Worm (Caenorhabditis elegans) whole organism, mixed stage, embryonic: ENCODE measurements around the gene mog-2.

Experiments
- M03D4.4 ChIP-seq: sonication (generic microtip); optimal IDR thresholded peaks from 2 replicates; lab custom pipeline; 2017; ENCODE audit warnings: mild to moderate bottlenecking, missing genetic modification characterization, missing compliant biosample characterization
- hlh-1 ChIP-seq: fragments of 150-350 bp; optimal IDR thresholded peaks from 2 replicates; lab custom pipeline; 2014; ENCODE audit warnings: missing biosample characterization, missing genetic modification reagents, missing genetic modification characterization
- lin-13 ChIP-seq: fragments of 150-350 bp; optimal IDR thresholded peaks from 2 replicates; lab custom pipeline; 2014; ENCODE audit warnings: missing biosample characterization, missing genetic modification characterization

DNA sequence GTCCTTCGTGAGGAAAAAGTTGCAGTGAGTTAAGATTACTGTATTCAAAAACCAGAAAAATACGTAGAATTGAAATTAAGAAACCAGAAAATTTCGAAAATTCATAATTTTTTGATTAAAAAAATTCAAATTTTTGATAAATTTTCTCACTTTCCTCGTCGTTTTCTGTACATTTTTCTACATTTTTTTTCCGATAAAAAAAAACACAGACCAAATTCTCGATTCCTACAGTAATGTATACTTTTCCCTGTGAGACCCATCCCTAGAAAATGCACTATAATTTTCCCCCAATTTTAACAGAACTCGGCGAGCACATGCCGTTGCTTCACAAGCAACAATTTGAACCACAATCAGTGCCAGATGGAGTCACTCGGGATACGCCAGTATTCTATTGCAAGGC is 15.7 kb downstream of the mog-2 start, which contains the start of gene athp-2:
- TF ChIP-seq hlh-1 (tag; lab: Kevin White, UChicago) (no peak), lin-13 (no peak), M03D4.4 (tag; lab: Kevin White, UChicago) (no peak)
